Worm (Caenorhabditis elegans) whole organism, L1 larva: ENCODE data around the gene fbxa-209.

Experiments
- C04F5.9 ChIP-seq: sonication (generic microtip); optimal IDR thresholded peaks from 2 replicates; lab custom pipeline; 2016; ENCODE audit warnings: missing genetic modification characterization, missing compliant biosample characterization
- C16A3.4 ChIP-seq: fragments of 150-350 bp; optimal IDR thresholded peaks from 2 replicates; lab custom pipeline; 2014; ENCODE audit warnings: missing biosample characterization, missing genetic modification characterization
- C34B4.2 ChIP-seq: sonication (generic microtip); optimal IDR thresholded peaks from 2 replicates; lab custom pipeline; 2017; ENCODE audit warnings: mild to moderate bottlenecking, missing genetic modification characterization, missing compliant biosample characterization
- aha-1 ChIP-seq: fragments of 150-350 bp; optimal IDR thresholded peaks from 2 replicates; lab custom pipeline; 2014; ENCODE audit warnings: missing biosample characterization, missing genetic modification characterization
- alr-1 ChIP-seq: fragments of 200-800 bp; sonication (Bioruptor generic); optimal IDR thresholded peaks from 2 replicates; lab custom pipeline; 2018; ENCODE audit warnings: borderline replicate concordance, mild to moderate bottlenecking, missing genetic modification characterization, missing compliant biosample characterization
- aly-2 ChIP-seq: fragments of 150-350 bp; optimal IDR thresholded peaks from 2 replicates; lab custom pipeline; 2014; ENCODE audit warnings: missing biosample characterization, missing genetic modification characterization
- ceh-63 ChIP-seq: fragments of 200-800 bp; sonication (Bioruptor generic); optimal IDR thresholded peaks from 2 replicates; lab custom pipeline; 2018; ENCODE audit warnings: mild to moderate bottlenecking, missing genetic modification characterization, missing compliant biosample characterization
- ceh-90 ChIP-seq: sonication (generic microtip); optimal IDR thresholded peaks from 2 replicates; lab custom pipeline; 2016; ENCODE audit warnings: missing genetic modification characterization, missing compliant biosample characterization
- ces-1 ChIP-seq: fragments of 150-350 bp; optimal IDR thresholded peaks from 2 replicates; lab custom pipeline; 2014; ENCODE audit warnings: missing biosample characterization, missing genetic modification reagents, missing genetic modification characterization
- dpl-1 ChIP-seq, 3 experiments: fragments of 150-350 bp in 2 of 3; sonication (generic microtip) in 1 of 3; optimal IDR thresholded peaks; 2 replicates each; lab custom pipeline; 2014 to 2017; ENCODE audit warnings: missing biosample characterization in 3 of 3, missing genetic modification characterization in 3 of 3, missing genetic modification reagents in 3 of 3
- dsc-1 ChIP-seq: sonication (generic microtip); optimal IDR thresholded peaks from 2 replicates; lab custom pipeline; 2016; ENCODE audit warnings: mild to moderate bottlenecking, missing genetic modification characterization, missing compliant biosample characterization
- egl-13 ChIP-seq: sonication (generic microtip); optimal IDR thresholded peaks from 2 replicates; lab custom pipeline; 2016; ENCODE audit warnings: missing genotype, missing genetic modification reagents, missing genetic modification characterization, missing compliant biosample characterization
- fkh-10 ChIP-seq: sonication (generic microtip); optimal IDR thresholded peaks from 2 replicates; lab custom pipeline; 2017; ENCODE audit warnings: missing biosample characterization, missing genetic modification reagents, missing genetic modification characterization
- fkh-8 ChIP-seq: sonication (generic microtip); optimal IDR thresholded peaks from 2 replicates; lab custom pipeline; 2016; ENCODE audit warnings: mild to moderate bottlenecking, missing genetic modification characterization, missing compliant biosample characterization
- fos-1 ChIP-seq: fragments of 150-350 bp; optimal IDR thresholded peaks from 2 replicates; lab custom pipeline; 2014; ENCODE audit warnings: missing biosample characterization, missing genetic modification characterization
- grh-1 ChIP-seq: fragments of 200-800 bp; sonication (Bioruptor generic); IDR thresholded peaks from 2 replicates; pipeline ENCODE4 v1.3.6; 2022; ENCODE audit warnings: missing genetic modification reagents, missing genetic modification characterization, missing compliant biosample characterization
- hlh-17 ChIP-seq: fragments of 200-800 bp; sonication (Bioruptor generic); optimal IDR thresholded peaks from 2 replicates; lab custom pipeline; 2018; ENCODE audit warnings: missing genetic modification characterization, mild to moderate bottlenecking, missing compliant biosample characterization, moderate library complexity, borderline replicate concordance
- hpl-2 ChIP-seq: fragments of 150-350 bp; optimal IDR thresholded peaks from 2 replicates; lab custom pipeline; 2014; ENCODE audit warnings: missing biosample characterization, missing genetic modification reagents, missing genetic modification characterization
- irx-1 ChIP-seq: sonication (generic microtip); optimal IDR thresholded peaks from 2 replicates; lab custom pipeline; 2016; ENCODE audit warnings: missing genetic modification characterization, missing compliant biosample characterization
- isw-1 ChIP-seq: fragments of 200-800 bp; sonication (Bioruptor generic); IDR thresholded peaks from 2 replicates; pipeline ENCODE4 v1.3.6; 2022; ENCODE audit warnings: missing genetic modification characterization, missing compliant biosample characterization
- jun-1 ChIP-seq: fragments of 150-350 bp; optimal IDR thresholded peaks from 2 replicates; lab custom pipeline; 2014; ENCODE audit warnings: missing biosample characterization, missing genetic modification reagents, missing genetic modification characterization
- lin-13 ChIP-seq: fragments of 150-350 bp; optimal IDR thresholded peaks from 2 replicates; lab custom pipeline; 2014; ENCODE audit warnings: missing biosample characterization, missing genetic modification reagents, missing genetic modification characterization
- lin-35 ChIP-seq, 2 experiments: fragments of 150-350 bp; optimal IDR thresholded peaks; 2 replicates each; lab custom pipeline; 2014; ENCODE audit warnings: missing biosample characterization in 2 of 2, missing genetic modification characterization in 2 of 2, missing genetic modification reagents in 2 of 2
- lsy-2 ChIP-seq, 2 experiments: fragments of 150-350 bp; optimal IDR thresholded peaks; 2 replicates each; lab custom pipeline; 2014; ENCODE audit warnings: missing biosample characterization in 2 of 2, missing genetic modification characterization in 2 of 2
- mef-2 ChIP-seq: fragments of 150-350 bp; optimal IDR thresholded peaks from 2 replicates; lab custom pipeline; 2014; ENCODE audit warnings: missing biosample characterization, missing genetic modification characterization
- nhr-11 ChIP-seq: fragments of 150-350 bp; optimal IDR thresholded peaks from 2 replicates; lab custom pipeline; 2014; ENCODE audit warnings: missing biosample characterization, missing genetic modification characterization
- nhr-12 ChIP-seq: sonication (generic microtip); optimal IDR thresholded peaks from 2 replicates; lab custom pipeline; 2017; ENCODE audit warnings: missing biosample characterization, missing genetic modification characterization
- nhr-77 ChIP-seq: fragments of 150-350 bp; optimal IDR thresholded peaks from 2 replicates; lab custom pipeline; 2014; ENCODE audit warnings: missing biosample characterization, missing genetic modification characterization
- nhr-84 ChIP-seq: sonication (generic microtip); optimal IDR thresholded peaks from 2 replicates; lab custom pipeline; 2017; ENCODE audit warnings: missing biosample characterization, missing genetic modification characterization
- nhr-85 ChIP-seq: sonication (generic microtip); peaks from one replicate; lab custom pipeline; 2016; ENCODE audit warnings: missing genetic modification characterization, inconsistent platforms, missing compliant biosample characterization
- pag-3 ChIP-seq: sonication (generic microtip); optimal IDR thresholded peaks from 2 replicates; lab custom pipeline; 2017; ENCODE audit warnings: missing genetic modification characterization, mild to moderate bottlenecking, missing compliant biosample characterization, antibody characterized with exemption, borderline replicate concordance; ENCODE audit not compliant: insufficient read depth
- pax-3 ChIP-seq: fragments of 200-800 bp; sonication (Bioruptor generic); optimal IDR thresholded peaks from 2 replicates; lab custom pipeline; 2018; ENCODE audit warnings: mild to moderate bottlenecking, missing genetic modification characterization, moderate library complexity, missing compliant biosample characterization
- sox-4 ChIP-seq: sonication (generic microtip); optimal IDR thresholded peaks from 2 replicates; lab custom pipeline; 2016; ENCODE audit warnings: missing genetic modification characterization, missing compliant biosample characterization
- sptf-1 ChIP-seq: fragments of 150-350 bp; optimal IDR thresholded peaks from 2 replicates; lab custom pipeline; 2014; ENCODE audit warnings: missing biosample characterization, missing genetic modification characterization
- swsn-7 ChIP-seq: sonication (generic microtip); optimal IDR thresholded peaks from 2 replicates; lab custom pipeline; 2016; ENCODE audit warnings: missing genetic modification characterization, missing compliant biosample characterization
- tbx-2 ChIP-seq: sonication (generic microtip); optimal IDR thresholded peaks from 2 replicates; lab custom pipeline; 2016; ENCODE audit warnings: missing genetic modification characterization, missing compliant biosample characterization
- tlp-1 ChIP-seq: fragments of 150-350 bp; optimal IDR thresholded peaks from 2 replicates; lab custom pipeline; 2014; ENCODE audit warnings: missing biosample characterization, missing genetic modification characterization
- unc-130 ChIP-seq: fragments of 150-350 bp; optimal IDR thresholded peaks from 2 replicates; lab custom pipeline; 2017; ENCODE audit warnings: missing biosample characterization, missing genetic modification characterization, inconsistent platforms
- unc-98 ChIP-seq: fragments of 200-800 bp; sonication (Bioruptor generic); IDR thresholded peaks from 2 replicates; pipeline ENCODE4 v1.3.6; 2022; ENCODE audit warnings: missing genetic modification characterization, missing compliant biosample characterization
- xbp-1 ChIP-seq: sonication (generic microtip); optimal IDR thresholded peaks from 2 replicates; lab custom pipeline; 2016; ENCODE audit warnings: missing genetic modification characterization, missing compliant biosample characterization
- zag-1 ChIP-seq: fragments of 150-350 bp; optimal IDR thresholded peaks from 2 replicates; lab custom pipeline; 2014; ENCODE audit warnings: missing biosample characterization, missing genetic modification characterization
- zip-4 ChIP-seq: fragments of 200-800 bp; sonication (Bioruptor generic); optimal IDR thresholded peaks from 2 replicates; lab custom pipeline; 2018; ENCODE audit warnings: mild to moderate bottlenecking, missing genetic modification characterization, moderate library complexity, missing compliant biosample characterization
- ztf-11 ChIP-seq, 2 experiments: sonication (generic microtip); optimal IDR thresholded peaks; 2 replicates each; lab custom pipeline; 2016 to 2017; ENCODE audit warnings: missing genetic modification characterization in 2 of 2, missing biosample characterization in 1 of 2, missing compliant biosample characterization in 1 of 2
- ztf-4 ChIP-seq: fragments of 150-350 bp; optimal IDR thresholded peaks from 2 replicates; lab custom pipeline; 2014; ENCODE audit warnings: missing biosample characterization, missing genetic modification characterization

fbxa-209 gene

DNA sequence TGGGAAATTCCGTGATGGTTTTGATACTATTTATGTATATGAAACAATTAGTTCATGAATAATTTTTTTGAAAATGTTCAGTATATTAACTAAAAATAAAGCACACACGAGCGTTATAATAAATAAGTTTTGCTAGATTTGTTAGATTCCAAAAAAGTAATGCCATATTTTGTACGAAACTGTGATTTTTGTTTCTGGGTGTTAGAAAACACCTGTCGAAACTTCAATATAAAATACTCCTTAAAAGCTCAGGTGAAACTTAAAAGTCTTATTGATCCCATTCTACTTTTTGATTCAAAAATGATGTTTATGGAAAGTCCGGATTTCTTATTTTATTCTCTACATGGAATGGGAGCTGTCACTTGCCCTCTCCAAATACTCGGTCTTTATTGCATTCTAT is 10.9 kb downstream of the fbxa-209 start, which contains the start of gene srh-265:
TSS of gene srh-265 (plus strand) at position 301 of the 400 bp plus-strand sequence.
- TF ChIP-seq sptf-1 (tag; lab: Kevin White, UChicago), result no peak
- no peak for TF ChIP-seq aly-2 (tag; lab: Kevin White, UChicago)
- no peak for TF ChIP-seq jun-1 (tag; lab: Kevin White, UChicago)
- no peak for TF ChIP-seq nhr-12 (tag; lab: Kevin White, UChicago)
- TF ChIP-seq dpl-1 (GFP tag; optimal IDR thresholded peaks at IDR 0.05; lab: Kevin White, UChicago), result no peak
- no peak for TF ChIP-seq isw-1
- no peak for TF ChIP-seq tlp-1 (tag; lab: Kevin White, UChicago)
- no peak for TF ChIP-seq hlh-17 (GFP tag; lab: Kevin White, UChicago)
- no peak for TF ChIP-seq C04F5.9
- TF ChIP-seq fos-1, result no peak
- TF ChIP-seq pax-3 (tag; lab: Kevin White, UChicago), result no peak
- TF ChIP-seq irx-1 (tag; lab: Kevin White, UChicago), result no peak
- TF ChIP-seq aha-1 (tag; lab: Kevin White, UChicago), result no peak

DNA sequence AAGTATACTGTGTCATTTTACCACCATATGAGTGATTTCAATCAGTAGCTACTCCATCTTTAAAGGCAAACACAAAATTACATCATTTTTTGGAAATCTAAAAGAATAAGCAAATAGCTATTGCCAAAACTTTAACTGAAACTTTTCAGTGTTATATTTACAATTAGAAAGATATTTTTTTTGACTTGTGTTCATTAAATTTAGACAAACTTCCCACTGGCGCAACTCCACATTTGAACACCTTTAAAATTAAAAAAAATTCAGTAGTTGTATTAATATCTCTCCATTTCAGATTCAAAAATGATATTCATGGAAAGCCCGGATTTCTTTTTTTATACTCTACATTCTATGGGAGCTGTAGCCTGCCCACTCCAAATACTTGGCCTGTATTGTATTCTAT is 13.0 kb downstream of the fbxa-209 start, which contains the start of gene srh-264:
TSS of gene srh-264 (plus strand) at position 301 of the 400 bp plus-strand sequence.
- TF ChIP-seq swsn-7 (tag; lab: Kevin White, UChicago) (no peak), grh-1 (GFP tag; lab: Robert Waterston, UW) (no peak), tlp-1 (tag; lab: Kevin White, UChicago) (no peak), ceh-63 (GFP tag; lab: Kevin White, UChicago) (no peak), isw-1 (no peak), nhr-11 (no peak), ztf-11 (tag; optimal IDR thresholded peaks at IDR 0.05; lab: Kevin White, UChicago) (no peak), sox-4 (tag; lab: Kevin White, UChicago) (no peak)

DNA sequence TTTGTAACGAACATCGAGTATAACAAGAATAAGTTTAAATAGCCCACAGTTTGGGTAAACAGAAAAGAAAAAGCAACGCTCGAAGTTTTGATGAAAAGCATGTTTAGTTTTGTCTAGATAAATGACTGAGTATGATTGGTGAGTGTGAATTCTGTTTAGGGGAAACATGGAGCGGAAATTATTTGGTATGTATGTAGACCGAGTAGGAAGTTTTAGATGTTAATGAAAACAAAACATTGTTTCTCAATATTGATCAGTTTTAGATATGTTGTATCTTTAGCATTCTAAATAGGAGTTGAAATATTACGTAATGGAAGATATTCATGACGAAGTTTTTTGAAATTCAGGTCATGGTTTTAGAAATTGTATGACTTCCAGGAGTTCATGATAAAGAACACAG is 14.2 kb downstream of the fbxa-209 start, which contains the start of gene srbc-63:
TSS of gene srbc-63 (minus strand) at position 101 of the 400 bp plus-strand sequence.
- TF ChIP-seq unc-130 (tag; lab: Kevin White, UChicago) (no peak), alr-1 (tag; lab: Kevin White, UChicago) (no peak), C16A3.4 (tag; lab: Kevin White, UChicago) (no peak), aly-2 (tag; lab: Kevin White, UChicago) (no peak), fkh-8 (tag; lab: Kevin White, UChicago) (no peak), fkh-10 (no peak), mef-2 (no peak), unc-98 (no peak), zag-1 (no peak), ceh-90 (tag; lab: Kevin White, UChicago) (no peak), lsy-2 (tag; optimal IDR thresholded peaks at IDR 0.05; lab: Kevin White, UChicago) (no peak), lin-35 (GFP tag; optimal IDR thresholded peaks at IDR 0.05; lab: Kevin White, UChicago) (no peak), hpl-2 (GFP tag; lab: Kevin White, UChicago) (no peak), egl-13 (no peak), ztf-4 (tag; lab: Kevin White, UChicago) (no peak), pag-3 (tag; lab: Kevin White, UChicago) (no peak), tbx-2 (no peak), C34B4.2 (tag; lab: Kevin White, UChicago) (no peak), xbp-1 (tag; lab: Kevin White, UChicago) (no peak), sptf-1 (tag; lab: Kevin White, UChicago) (no peak)

DNA sequence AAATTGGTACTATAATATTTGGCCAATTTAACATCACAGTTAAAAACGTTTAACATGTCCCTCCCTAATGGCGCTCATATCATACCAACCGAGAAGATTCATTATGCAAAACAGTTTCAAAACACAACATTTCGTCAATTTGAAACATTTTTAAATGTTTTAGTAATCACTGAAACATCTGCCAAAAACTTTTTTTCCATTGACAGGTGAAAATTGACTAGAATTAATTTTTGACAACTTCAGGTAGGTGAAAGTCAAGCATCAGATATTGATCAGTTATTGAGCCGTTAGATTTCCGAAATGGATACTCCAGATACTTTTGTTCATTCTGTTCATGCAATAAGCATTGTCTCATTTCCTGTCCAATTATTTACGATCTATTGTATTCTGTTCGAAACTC is 19.9 kb downstream of the fbxa-209 start, which contains the start of gene srh-257:
TSS of gene srh-257 (plus strand) at position 301 of the 400 bp plus-strand sequence.
- TF ChIP-seq ces-1, result no peak
- no peak for TF ChIP-seq nhr-85 (tag; lab: Kevin White, UChicago)
- no peak for TF ChIP-seq grh-1 (GFP tag; lab: Robert Waterston, UW)
- TF ChIP-seq unc-130 (tag; lab: Kevin White, UChicago), result no peak
- TF ChIP-seq nhr-77 (tag; lab: Kevin White, UChicago), result no peak
- TF ChIP-seq unc-98, result no peak
- no peak for TF ChIP-seq dsc-1 (tag; lab: Kevin White, UChicago)
- TF ChIP-seq zip-4 (GFP tag; lab: Kevin White, UChicago), result no peak
- no peak for TF ChIP-seq aha-1 (tag; lab: Kevin White, UChicago)
- TF ChIP-seq C16A3.4 (tag; lab: Kevin White, UChicago), result no peak
- TF ChIP-seq fos-1, result no peak
- no peak for TF ChIP-seq nhr-84
- no peak for TF ChIP-seq lin-13
- no peak for TF ChIP-seq fkh-8 (tag; lab: Kevin White, UChicago)
- TF ChIP-seq hpl-2 (GFP tag; lab: Kevin White, UChicago), result no peak
- no peak for TF ChIP-seq lin-35 (GFP tag; optimal IDR thresholded peaks at IDR 0.05; lab: Kevin White, UChicago)
- TF ChIP-seq egl-13, result no peak
- no peak for TF ChIP-seq nhr-11
